Worm (Caenorhabditis elegans) whole organism, mixed stage, embryonic: ENCODE results near the gene srj-14.

Experiments used
- M03D4.4 ChIP-seq: sonication (generic microtip); optimal IDR thresholded peaks from 2 replicates; lab custom pipeline; 2017; ENCODE audit warnings: mild to moderate bottlenecking, missing genetic modification characterization, missing compliant biosample characterization
- bed-3 ChIP-seq: fragments of 200-800 bp; sonication (Bioruptor generic); optimal IDR thresholded peaks from 3 replicates; lab custom pipeline; 2018; ENCODE audit warnings: mild to moderate bottlenecking, missing genetic modification characterization, moderate library complexity, missing compliant biosample characterization
- blmp-1 ChIP-seq: fragments of 150-350 bp; optimal IDR thresholded peaks from 2 replicates; lab custom pipeline; 2014; ENCODE audit warnings: missing biosample characterization, missing genetic modification characterization
- ceh-39 ChIP-seq: fragments of 150-350 bp; optimal IDR thresholded peaks from 2 replicates; lab custom pipeline; 2014; ENCODE audit warnings: missing biosample characterization, missing genetic modification characterization
- ceh-43 ChIP-seq: fragments of 200-800 bp; sonication (Bioruptor generic); optimal IDR thresholded peaks from 2 replicates; lab custom pipeline; 2018; ENCODE audit warnings: mild to moderate bottlenecking, missing genetic modification characterization, moderate library complexity, missing compliant biosample characterization
- ceh-83 ChIP-seq: fragments of 200-800 bp; sonication (Bioruptor generic); optimal IDR thresholded peaks from 2 replicates; lab custom pipeline; 2018; ENCODE audit warnings: mild to moderate bottlenecking, missing genetic modification characterization, missing compliant biosample characterization
- cnd-1 ChIP-seq: fragments of 200-800 bp; sonication (Bioruptor generic); optimal IDR thresholded peaks from 2 replicates; lab custom pipeline; 2018; ENCODE audit warnings: mild to moderate bottlenecking, missing genetic modification characterization, missing compliant biosample characterization
- elt-1 ChIP-seq: sonication (generic microtip); optimal IDR thresholded peaks from 2 replicates; lab custom pipeline; 2017; ENCODE audit warnings: missing genetic modification characterization, mild to moderate bottlenecking, missing compliant biosample characterization, antibody characterized with exemption, moderate library complexity, borderline replicate concordance; ENCODE audit not compliant: insufficient read depth
- elt-3 ChIP-seq: fragments of 150-350 bp; optimal IDR thresholded peaks from 2 replicates; lab custom pipeline; 2014; ENCODE audit warnings: missing biosample characterization, missing genetic modification characterization
- flh-1 ChIP-seq: fragments of 200-800 bp; sonication (Bioruptor generic); optimal IDR thresholded peaks from 2 replicates; lab custom pipeline; 2018; ENCODE audit warnings: mild to moderate bottlenecking, missing genetic modification characterization, moderate library complexity, missing compliant biosample characterization
- lin-13 ChIP-seq: fragments of 150-350 bp; optimal IDR thresholded peaks from 2 replicates; lab custom pipeline; 2014; ENCODE audit warnings: missing biosample characterization, missing genetic modification characterization
- lin-32 ChIP-seq: fragments of 200-800 bp; sonication (Bioruptor generic); optimal IDR thresholded peaks from 2 replicates; lab custom pipeline; 2018; ENCODE audit warnings: mild to moderate bottlenecking, missing genetic modification characterization, missing compliant biosample characterization
- lsy-2 ChIP-seq: fragments of 150-350 bp; optimal IDR thresholded peaks from 2 replicates; lab custom pipeline; 2014; ENCODE audit warnings: missing biosample characterization, missing genetic modification characterization
- mab-5 ChIP-seq: fragments of 150-350 bp; optimal IDR thresholded peaks from 2 replicates; lab custom pipeline; 2014; ENCODE audit warnings: missing biosample characterization, missing genetic modification characterization
- mep-1 ChIP-seq: fragments of 150-350 bp; optimal IDR thresholded peaks from 2 replicates; lab custom pipeline; 2017; ENCODE audit warnings: missing biosample characterization, missing genetic modification reagents, missing genetic modification characterization, inconsistent platforms
- mls-2 ChIP-seq: sonication (generic microtip); optimal IDR thresholded peaks from 2 replicates; lab custom pipeline; 2016; ENCODE audit warnings: mild to moderate bottlenecking, missing genetic modification characterization, moderate library complexity, missing compliant biosample characterization
- nhr-12 ChIP-seq: fragments of 150-350 bp; optimal IDR thresholded peaks from 2 replicates; lab custom pipeline; 2014; ENCODE audit warnings: missing biosample characterization, missing genetic modification characterization
- nhr-237 ChIP-seq: fragments of 150-350 bp; optimal IDR thresholded peaks from 2 replicates; lab custom pipeline; 2014; ENCODE audit warnings: missing biosample characterization, missing genetic modification characterization
- nhr-28 ChIP-seq: fragments of 150-350 bp; optimal IDR thresholded peaks from 2 replicates; lab custom pipeline; 2014; ENCODE audit warnings: missing biosample characterization, missing genetic modification characterization
- nhr-76 ChIP-seq: sonication (generic microtip); optimal IDR thresholded peaks from 2 replicates; lab custom pipeline; 2017; ENCODE audit warnings: missing biosample characterization, missing genetic modification characterization
- pha-4 ChIP-seq: fragments of 150-350 bp; optimal IDR thresholded peaks from 2 replicates; lab custom pipeline; 2018; ENCODE audit warnings: missing biosample characterization, missing genetic modification reagents, missing genetic modification characterization
- sem-2 ChIP-seq: fragments of 200-800 bp; sonication (Bioruptor generic); optimal IDR thresholded peaks from 2 replicates; lab custom pipeline; 2018; ENCODE audit warnings: mild to moderate bottlenecking, missing genetic modification characterization, missing compliant biosample characterization
- snpc-4 ChIP-seq: fragments of 150-350 bp; optimal IDR thresholded peaks from 2 replicates; lab custom pipeline; 2014; ENCODE audit warnings: missing biosample characterization, missing genetic modification characterization
- sptf-1 ChIP-seq: sonication (generic microtip); optimal IDR thresholded peaks from 2 replicates; lab custom pipeline; 2017; ENCODE audit warnings: mild to moderate bottlenecking, missing genetic modification characterization, moderate library complexity, missing compliant biosample characterization
- tbx-8 ChIP-seq: fragments of 200-800 bp; sonication (Bioruptor generic); optimal IDR thresholded peaks from 2 replicates; lab custom pipeline; 2018; ENCODE audit warnings: mild to moderate bottlenecking, missing genetic modification characterization, moderate library complexity, missing compliant biosample characterization
- unc-120 ChIP-seq: sonication (generic microtip); optimal IDR thresholded peaks from 2 replicates; lab custom pipeline; 2017; ENCODE audit warnings: missing genetic modification characterization, missing compliant biosample characterization; ENCODE audit not compliant: poor library complexity, severe bottlenecking
- unc-39 ChIP-seq: fragments of 150-350 bp; optimal IDR thresholded peaks from 2 replicates; lab custom pipeline; 2014; ENCODE audit warnings: missing biosample characterization, missing genetic modification characterization
- unc-62 ChIP-seq: fragments of 150-350 bp; optimal IDR thresholded peaks from 2 replicates; lab custom pipeline; 2014; ENCODE audit warnings: missing biosample characterization, missing genetic modification reagents, missing genetic modification characterization
- zip-8 ChIP-seq: fragments of 150-350 bp; optimal IDR thresholded peaks from 2 replicates; lab custom pipeline; 2014; ENCODE audit warnings: missing biosample characterization, missing genetic modification characterization
- ztf-11 ChIP-seq: fragments of 150-350 bp; optimal IDR thresholded peaks from 2 replicates; lab custom pipeline; 2014; ENCODE audit warnings: missing biosample characterization, missing genetic modification characterization

srj-14 gene

ce11 chrV:7364951-7365350 is 4.6 kb upstream of the srj-14 start, which contains the start of gene exc-13:
exc-13 (plus strand) TSS chrV:7365251.
- TF ChIP-seq nhr-12 (tag; lab: Kevin White, UChicago) = no peak
- no peak for TF ChIP-seq bed-3 (GFP tag; lab: Kevin White, UChicago)
- TF ChIP-seq tbx-8 (GFP tag; lab: Kevin White, UChicago) = no peak
- no peak for TF ChIP-seq lin-13
- TF ChIP-seq ztf-11 (tag; lab: Kevin White, UChicago) = no peak
- TF ChIP-seq pha-4 (tag; lab: Kevin White, UChicago) = no peak
- no peak for TF ChIP-seq ceh-39 (tag; lab: Kevin White, UChicago)
- no peak for TF ChIP-seq lin-32 (GFP tag; lab: Kevin White, UChicago)
- TF ChIP-seq elt-3 (tag; lab: Kevin White, UChicago) = no peak
- no peak for TF ChIP-seq cnd-1 (tag; lab: Kevin White, UChicago)
- no peak for TF ChIP-seq sptf-1 (tag; lab: Kevin White, UChicago)
- TF ChIP-seq unc-62 (GFP tag; lab: Kevin White, UChicago) = no peak
- TF ChIP-seq lsy-2 (tag; lab: Kevin White, UChicago) = no peak

- TF ChIP-seq flh-1 (GFP tag; lab: Kevin White, UChicago) (no peak), nhr-12 (tag; lab: Kevin White, UChicago) (no peak), ceh-83 (no peak), ceh-43 (GFP tag; lab: Kevin White, UChicago) (no peak), mab-5 (tag; lab: Kevin White, UChicago) (no peak), sem-2 (no peak), nhr-28 (tag; lab: Kevin White, UChicago) (no peak), lin-13 (no peak), nhr-76 (tag; lab: Kevin White, UChicago) (no peak), unc-62 (GFP tag; lab: Kevin White, UChicago) (no peak), pha-4 (tag; lab: Kevin White, UChicago) (no peak), M03D4.4 (tag; lab: Kevin White, UChicago) (no peak), ceh-39 (tag; lab: Kevin White, UChicago) (no peak), bed-3 (GFP tag; lab: Kevin White, UChicago) (no peak), tbx-8 (GFP tag; lab: Kevin White, UChicago) (no peak), nhr-237 (no peak), zip-8 (no peak), blmp-1 (tag; lab: Kevin White, UChicago) (no peak)
Observed at ce11 chrV:7374090-7374489, 4.6 kb downstream of the srj-14 start, which contains the start of gene srx-56. srx-56 (plus strand) TSS chrV:7374390.

ce11 chrV:7379384-7379783 is 9.9 kb downstream of the srj-14 start, which contains the start of gene srsx-24:
srsx-24 (minus strand) TSS chrV:7379484.
- no peak for TF ChIP-seq mls-2 (tag; lab: Kevin White, UChicago)
- TF ChIP-seq zip-8 = no peak
- TF ChIP-seq ztf-11 (tag; lab: Kevin White, UChicago) = no peak
- TF ChIP-seq lin-32 (GFP tag; lab: Kevin White, UChicago) = no peak
- TF ChIP-seq cnd-1 (tag; lab: Kevin White, UChicago) = no peak
- no peak for TF ChIP-seq bed-3 (GFP tag; lab: Kevin White, UChicago)
- no peak for TF ChIP-seq ceh-83
- TF ChIP-seq snpc-4 (tag; lab: Kevin White, UChicago) = no peak
- no peak for TF ChIP-seq sem-2
- TF ChIP-seq unc-120 (tag; lab: Kevin White, UChicago) = no peak
- TF ChIP-seq, all 35 proteins: peak for 0

- TF ChIP-seq lsy-2 (tag; lab: Kevin White, UChicago) (no peak), nhr-237 (no peak), snpc-4 (tag; lab: Kevin White, UChicago) (no peak), M03D4.4 (tag; lab: Kevin White, UChicago) (no peak), blmp-1 (tag; lab: Kevin White, UChicago) (no peak)
Observed at ce11 chrV:7381008-7381407, 11.5 kb downstream of the srj-14 start, which contains the start of gene C03G6.17. C03G6.17 (minus strand) TSS chrV:7381108.

ce11 chrV:7386052-7386573 is 16.6 kb downstream of the srj-14 start, which contains the start of gene srp-6:
srp-6 (minus strand) TSS chrV:7386102.
- TF ChIP-seq unc-39 (tag; lab: Kevin White, UChicago) (no peak), nhr-76 (tag; lab: Kevin White, UChicago) (no peak), lin-13 (no peak), nhr-12 (tag; lab: Kevin White, UChicago) (no peak), mep-1 (tag; lab: Kevin White, UChicago) (no peak), cnd-1 (tag; lab: Kevin White, UChicago) (no peak), elt-1 (tag; lab: Kevin White, UChicago) (no peak)
